Worm (Caenorhabditis elegans): ENCODE results near the gene cnc-10.

cnc-10 gene

ce11 chrV:11198094-11198493, 15.1 kb downstream of the cnc-10 start:
- TF ChIP-seq daf-8 (GFP tag; IDR thresholded peaks at IDR 0.05) (no peak), aha-1 (tag) (peak; percentile 82), mdl-1 (tag; optimal IDR thresholded peaks at IDR 0.05) (no peak), zip-11 (GFP tag; IDR thresholded peaks at IDR 0.05) (no peak), dve-1 (tag; optimal IDR thresholded peaks at IDR 0.05; ENCODE audit: insufficient read depth) (no peak), attf-4 (tag; optimal IDR thresholded peaks at IDR 0.05) (no peak), mes-2 (tag; optimal IDR thresholded peaks at IDR 0.05; ENCODE audit: poor library complexity, severe bottlenecking) (no peak)

DNA sequence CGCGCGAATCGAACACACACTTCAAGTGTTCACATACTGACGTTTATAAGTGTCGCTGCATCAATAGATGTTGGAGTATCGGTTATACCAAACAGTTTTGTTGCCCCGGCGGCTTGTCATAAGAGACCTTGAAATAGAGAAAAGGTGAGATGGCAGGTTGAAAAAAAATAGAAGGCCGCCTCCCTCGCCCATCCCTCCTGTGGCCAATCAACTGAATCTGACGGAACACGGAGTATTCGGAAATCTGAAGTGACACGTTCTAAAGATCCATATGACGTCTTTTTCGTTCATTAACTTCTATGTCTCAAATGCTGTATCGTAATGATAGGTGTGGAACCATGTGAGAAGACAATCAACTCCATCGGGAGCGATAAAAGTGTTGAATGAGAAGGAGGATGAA, 16.5 kb downstream of the cnc-10 start:
- TF ChIP-seq rbr-2 (tag; optimal IDR thresholded peaks at IDR 0.05) (no peak), nhr-25 (tag; optimal IDR thresholded peaks at IDR 0.05; ENCODE audit: borderline replicate concordance, insufficient read depth) (peak; percentile 63), R02D3.7 (tag; optimal IDR thresholded peaks at IDR 0.05) (no peak), Y75B8A.6 (GFP tag; IDR thresholded peaks at IDR 0.05) (no peak), F49E8.2 (tag; optimal IDR thresholded peaks at IDR 0.05; ENCODE audit: borderline replicate concordance) (no peak), mxl-3 (GFP tag; optimal IDR thresholded peaks at IDR 0.05) (peak; percentile 5)

ce11 chrV:11200316-11200715, 17.3 kb downstream of the cnc-10 start, which contains the start of gene K10D6.3:
TSS of gene K10D6.3 (plus strand) at chrV:11200616.
- TF ChIP-seq php-3 (GFP tag; IDR thresholded peaks at IDR 0.05) (no peak), aha-1 (tag) (peak; percentile 74)

- TF ChIP-seq daf-16 (GFP tag; optimal IDR thresholded peaks at IDR 0.05) (no peak), daf-16 (tag; optimal IDR thresholded peaks at IDR 0.05) (peak; percentile 47), nhr-111 (GFP tag; optimal IDR thresholded peaks at IDR 0.05) (no peak), ceh-28 (tag; optimal IDR thresholded peaks at IDR 0.05) (no peak), unc-130 (GFP tag; optimal IDR thresholded peaks at IDR 0.05) (no peak), F37D6.2 (tag; optimal IDR thresholded peaks at IDR 0.05) (no peak), ceh-20 (GFP tag; IDR thresholded peaks at IDR 0.05) (0 out of 2 replicates have a peak, but pooled peaks have one; percentile 53), egl-43 (GFP tag; IDR thresholded peaks at IDR 0.05) (no peak), pqm-1 (tag; optimal IDR thresholded peaks at IDR 0.05) (peak; percentile 59), nhr-28 (tag; optimal IDR thresholded peaks at IDR 0.05) (peak; percentile 60), php-3 (GFP tag; IDR thresholded peaks at IDR 0.05) (peak; percentile 90), hlh-11 (tag; optimal IDR thresholded peaks at IDR 0.05) (peak; percentile 22), ctbp-1 (GFP tag; IDR thresholded peaks at IDR 0.05) (no peak), set-16 (GFP tag; IDR thresholded peaks at IDR 0.05) (no peak), hif-1 (tag; optimal IDR thresholded peaks at IDR 0.05) (no peak)
These were observed 19.0 kb downstream of the cnc-10 start, which contains the start of gene K10D6.4 for ce11 chrV:11201826-11202565. TSS of gene K10D6.4 (plus strand) at chrV:11201925.

ce11 chrV:11204452-11204851, 21.4 kb downstream of the cnc-10 start:
- TF ChIP-seq unc-62 (GFP tag; optimal IDR thresholded peaks at IDR 0.05 in 1 of 2) = peak in 1 of 2 experiments; percentile 58
- no peak for TF ChIP-seq unc-62 (tag; optimal IDR thresholded peaks at IDR 0.05)
- TF ChIP-seq F49E8.2 (tag; optimal IDR thresholded peaks at IDR 0.05; ENCODE audit: borderline replicate concordance) = no peak

- TF ChIP-seq zip-2 (tag; optimal IDR thresholded peaks at IDR 0.05) (no peak), ceh-62 (tag; optimal IDR thresholded peaks at IDR 0.05) (no peak), unc-62 (GFP tag; optimal IDR thresholded peaks at IDR 0.05 in 1 of 2) (no peak), unc-62 (tag; optimal IDR thresholded peaks at IDR 0.05) (no peak), unc-39 (tag; optimal IDR thresholded peaks at IDR 0.05) (no peak), lin-1 (GFP tag; IDR thresholded peaks at IDR 0.05) (no peak), skn-1 (tag; optimal IDR thresholded peaks at IDR 0.05) (no peak), daf-8 (GFP tag; IDR thresholded peaks at IDR 0.05) (no peak), dpl-1 (GFP tag; optimal IDR thresholded peaks at IDR 0.05) (no peak), nhr-237 (tag; optimal IDR thresholded peaks at IDR 0.05) (no peak), lin-39 (tag; optimal IDR thresholded peaks at IDR 0.05) (no peak), F10B5.3 (tag; optimal IDR thresholded peaks at IDR 0.05) (no peak)
These were observed 23.4 kb downstream of the cnc-10 start for ce11 chrV:11206467-11206866.
